Fruit fly (Drosophila melanogaster) whole organism, embryonic: ENCODE results near the gene CG4570.
A peak's percentile ranks its signal among the peaks of the same experiment; 100 is the strongest.

ENCODE experiments used
- Adf1 ChIP-seq: fragments of 200-800 bp; sonication (Bioruptor generic); IDR thresholded peaks from 2 replicates; pipeline ENCODE4 v1.3.6; 2022; ENCODE audit warnings: missing biosample characterization, missing genetic modification characterization
- B-H2 ChIP-seq: fragments of 200-800 bp; sonication (Bioruptor generic); optimal IDR thresholded peaks from 2 replicates; lab custom pipeline; 2018; ENCODE audit warnings: missing biosample characterization, mild to moderate bottlenecking, missing genetic modification characterization
- BEAF-32 ChIP-seq: fragments of 200-800 bp; sonication (Bioruptor generic); optimal IDR thresholded peaks from 3 replicates; lab custom pipeline; 2017; ENCODE audit warnings: missing biosample characterization, missing genetic modification characterization, mild to moderate bottlenecking, moderate library complexity, missing genetic modification reagents
- CG12104 ChIP-seq: fragments of 200-800 bp; sonication (Bioruptor generic); optimal IDR thresholded peaks from 3 replicates; lab custom pipeline; 2016; ENCODE audit warnings: missing biosample characterization, missing genetic modification characterization
- CG12769 ChIP-seq: fragments of 200-800 bp; sonication (Bioruptor generic); optimal IDR thresholded peaks from 2 replicates; lab custom pipeline; 2019; ENCODE audit warnings: missing biosample characterization, mild to moderate bottlenecking, missing genetic modification characterization, moderate library complexity
- CG12942 ChIP-seq: fragments of 200-800 bp; sonication (Bioruptor generic); optimal IDR thresholded peaks from 3 replicates; lab custom pipeline; 2016; ENCODE audit warnings: missing biosample characterization, missing genetic modification characterization
- CG14667 ChIP-seq: fragments of 200-800 bp; sonication (Bioruptor generic); IDR thresholded peaks from 2 replicates; pipeline ENCODE4 v1.3.6; 2022; ENCODE audit warnings: missing biosample characterization, missing genetic modification characterization
- CG15011 ChIP-seq: fragments of 200-800 bp; sonication (Bioruptor generic); optimal IDR thresholded peaks from 3 replicates; lab custom pipeline; 2018; ENCODE audit warnings: missing biosample characterization, mild to moderate bottlenecking, missing genetic modification characterization
- CG1529 ChIP-seq: fragments of 200-800 bp; sonication (Bioruptor generic); optimal IDR thresholded peaks from 3 replicates; lab custom pipeline; 2018; ENCODE audit warnings: missing biosample characterization, missing genetic modification characterization
- CG1602 ChIP-seq: fragments of 200-800 bp; sonication (Bioruptor generic); optimal IDR thresholded peaks from 3 replicates; lab custom pipeline; 2016; ENCODE audit warnings: missing biosample characterization, missing genetic modification characterization
- CG17361 ChIP-seq: fragments of 200-800 bp; sonication (Bioruptor generic); IDR thresholded peaks from 3 replicates; pipeline ENCODE4 v1.3.6; 2022; ENCODE audit warnings: missing biosample characterization, missing genetic modification characterization
- CG18599 ChIP-seq: fragments of 200-800 bp; sonication (Bioruptor generic); optimal IDR thresholded peaks from 3 replicates; lab custom pipeline; 2017; ENCODE audit warnings: missing biosample characterization, missing genetic modification characterization, mild to moderate bottlenecking, moderate library complexity, missing genetic modification reagents
- CG30020 ChIP-seq: fragments of 200-800 bp; optimal IDR thresholded peaks from 2 replicates; lab custom pipeline; 2019; ENCODE audit warnings: missing biosample characterization, mild to moderate bottlenecking, missing genetic modification characterization, moderate library complexity
- CG31441 ChIP-seq: fragments of 200-800 bp; sonication (Bioruptor generic); IDR thresholded peaks from 2 replicates; pipeline ENCODE4 v1.3.6; 2022; ENCODE audit warnings: missing biosample characterization, missing genetic modification characterization
- CG32772 ChIP-seq: fragments of 200-800 bp; sonication (Bioruptor generic); IDR thresholded peaks from 2 replicates; pipeline ENCODE4 v1.3.6; 2022; ENCODE audit warnings: missing biosample characterization, missing genetic modification characterization
- CG33213 ChIP-seq: fragments of 200-800 bp; sonication (Bioruptor generic); optimal IDR thresholded peaks from 3 replicates; lab custom pipeline; 2016; ENCODE audit warnings: missing biosample characterization, missing genetic modification characterization
- CG4328 ChIP-seq: fragments of 200-800 bp; sonication (Bioruptor generic); optimal IDR thresholded peaks from 3 replicates; lab custom pipeline; 2017; ENCODE audit warnings: missing biosample characterization, missing genetic modification reagents, missing genetic modification characterization
- CG4404 ChIP-seq: fragments of 200-800 bp; sonication (Bioruptor generic); IDR thresholded peaks from 2 replicates; pipeline ENCODE4 v1.3.6; 2022; ENCODE audit warnings: missing biosample characterization, missing genetic modification characterization
- CG4854 ChIP-seq: fragments of 200-800 bp; sonication (Bioruptor generic); optimal IDR thresholded peaks from 2 replicates; lab custom pipeline; 2016; ENCODE audit warnings: missing biosample characterization, missing genetic modification characterization, inconsistent platforms
- CG7271 ChIP-seq: fragments of 200-800 bp; sonication (Bioruptor generic); optimal IDR thresholded peaks from 2 replicates; lab custom pipeline; 2018; ENCODE audit warnings: missing biosample characterization, mild to moderate bottlenecking, missing genetic modification characterization, moderate library complexity
- CG7786 ChIP-seq: fragments of 200-800 bp; sonication (Bioruptor generic); optimal IDR thresholded peaks from 2 replicates; lab custom pipeline; 2016; ENCODE audit warnings: missing biosample characterization, missing genetic modification characterization
- Drgx ChIP-seq: fragments of 200-800 bp; sonication (Bioruptor generic); IDR thresholded peaks from 2 replicates; pipeline ENCODE4 v1.3.6; 2022; ENCODE audit warnings: missing biosample characterization, missing genetic modification characterization
- Gug ChIP-seq: fragments of 200-800 bp; sonication (Bioruptor generic); IDR thresholded peaks from 4 replicates; pipeline ENCODE4 v1.3.6; 2022; ENCODE audit warnings: missing biosample characterization, missing genetic modification characterization
- HmgZ ChIP-seq: fragments of 200-800 bp; sonication (Bioruptor generic); optimal IDR thresholded peaks from 2 replicates; lab custom pipeline; 2018; ENCODE audit warnings: missing biosample characterization, mild to moderate bottlenecking, missing genetic modification characterization
- Hr78 ChIP-seq, 2 experiments: fragments of 200-800 bp in 1 of 2; fragments of >200 bp in 1 of 2; sonication (Bioruptor generic) in 1 of 2; optimal IDR thresholded peaks; 2 replicates each; lab custom pipeline; 2017 to 2019; ENCODE audit warnings: missing biosample characterization in 2 of 2, missing genetic modification characterization in 2 of 2, mild to moderate bottlenecking in 1 of 2, moderate library complexity in 1 of 2
- Kr ChIP-seq: fragments of 200-800 bp; sonication (Bioruptor generic); optimal IDR thresholded peaks from 2 replicates; lab custom pipeline; 2017; ENCODE audit warnings: missing biosample characterization, mild to moderate bottlenecking, missing genetic modification characterization
- NC2α ChIP-seq: fragments of 200-800 bp; sonication (Bioruptor generic); optimal IDR thresholded peaks from 2 replicates; lab custom pipeline; 2016; ENCODE audit warnings: missing biosample characterization, missing genetic modification characterization
- Poxn ChIP-seq: fragments of 200-800 bp; sonication (Bioruptor generic); IDR thresholded peaks from 2 replicates; pipeline ENCODE4 v1.3.6; 2022; ENCODE audit warnings: missing biosample characterization, missing genetic modification characterization
- Ravus ChIP-seq: fragments of 200-800 bp; sonication (Bioruptor generic); IDR thresholded peaks from 2 replicates; pipeline ENCODE4 v1.3.6; 2022; ENCODE audit warnings: missing biosample characterization, missing genetic modification characterization
- Vsx1 ChIP-seq: fragments of 200-800 bp; sonication (Bioruptor generic); optimal IDR thresholded peaks from 2 replicates; lab custom pipeline; 2017; ENCODE audit warnings: missing biosample characterization, mild to moderate bottlenecking, missing genetic modification characterization, missing genetic modification reagents
- az2 ChIP-seq: fragments of 200-800 bp; sonication (Bioruptor generic); optimal IDR thresholded peaks from 3 replicates; lab custom pipeline; 2016; ENCODE audit warnings: missing biosample characterization, missing genetic modification characterization
- cg ChIP-seq: fragments of 200-800 bp; sonication (Bioruptor generic); optimal IDR thresholded peaks from 3 replicates; lab custom pipeline; 2019; ENCODE audit warnings: missing biosample characterization, mild to moderate bottlenecking, missing genetic modification characterization, moderate library complexity
- chn ChIP-seq: fragments of 200-800 bp; sonication (Bioruptor generic); optimal IDR thresholded peaks from 2 replicates; lab custom pipeline; 2016; ENCODE audit warnings: missing biosample characterization, missing genetic modification characterization
- dimm ChIP-seq: fragments of 200-800 bp; sonication (Bioruptor generic); IDR thresholded peaks from 2 replicates; pipeline ENCODE4 v1.3.6; 2022; ENCODE audit warnings: missing biosample characterization, missing genetic modification characterization
- eyg ChIP-seq: fragments of 200-800 bp; sonication (Bioruptor generic); optimal IDR thresholded peaks from 3 replicates; lab custom pipeline; 2016; ENCODE audit warnings: missing biosample characterization, missing genetic modification characterization
- kah ChIP-seq: fragments of 200-800 bp; sonication (Bioruptor generic); optimal IDR thresholded peaks from 2 replicates; lab custom pipeline; 2018; ENCODE audit warnings: missing biosample characterization, mild to moderate bottlenecking, missing genetic modification characterization
- kay ChIP-seq: fragments of 200-800 bp; sonication (Bioruptor generic); optimal IDR thresholded peaks from 2 replicates; lab custom pipeline; 2016; ENCODE audit warnings: missing biosample characterization, missing genetic modification characterization
- lola ChIP-seq, 3 experiments: fragments of >200 bp in 2 of 3; fragments of 200-800 bp in 1 of 3; sonication (Bioruptor generic) in 1 of 3; optimal IDR thresholded peaks; 2 replicates each; lab custom pipeline; 2017 to 2019; ENCODE audit warnings: missing biosample characterization in 3 of 3, missing genetic modification characterization in 3 of 3, mild to moderate bottlenecking in 1 of 3, moderate library complexity in 1 of 3
- mam ChIP-seq: fragments of 200-800 bp; sonication (Bioruptor generic); optimal IDR thresholded peaks from 3 replicates; lab custom pipeline; 2016; ENCODE audit warnings: missing biosample characterization, missing genetic modification characterization
- mirr ChIP-seq: fragments of 200-800 bp; sonication (Bioruptor generic); optimal IDR thresholded peaks from 3 replicates; lab custom pipeline; 2018; ENCODE audit warnings: missing biosample characterization, mild to moderate bottlenecking, missing genetic modification characterization
- mld ChIP-seq: fragments of 200-800 bp; sonication (Bioruptor generic); IDR thresholded peaks from 3 replicates; pipeline ENCODE4 v1.3.6; 2022; ENCODE audit warnings: missing biosample characterization, missing genetic modification characterization; ENCODE audit not compliant: partially characterized antibody
- nerfin-2 ChIP-seq: fragments of 200-800 bp; sonication (Bioruptor generic); IDR thresholded peaks from 2 replicates; pipeline ENCODE4 v1.3.6; 2022; ENCODE audit warnings: missing biosample characterization, missing genetic modification characterization; ENCODE audit not compliant: partially characterized antibody
- nom ChIP-seq: fragments of 200-800 bp; sonication (Bioruptor generic); optimal IDR thresholded peaks from 2 replicates; lab custom pipeline; 2017; ENCODE audit warnings: missing biosample characterization, missing genetic modification characterization, mild to moderate bottlenecking, moderate library complexity, missing genetic modification reagents
- odd ChIP-seq: fragments of 200-800 bp; sonication (Bioruptor generic); optimal IDR thresholded peaks from 2 replicates; lab custom pipeline; 2017; ENCODE audit warnings: missing biosample characterization, mild to moderate bottlenecking, missing genetic modification characterization
- phol ChIP-seq: fragments of 200-800 bp; sonication (Bioruptor generic); optimal IDR thresholded peaks from 3 replicates; lab custom pipeline; 2018; ENCODE audit warnings: missing biosample characterization, mild to moderate bottlenecking, missing genetic modification characterization, moderate library complexity
- pum ChIP-seq: fragments of 200-800 bp; sonication (Bioruptor generic); optimal IDR thresholded peaks from 2 replicates; lab custom pipeline; 2016; ENCODE audit warnings: missing biosample characterization, missing genetic modification characterization
- rib ChIP-seq: fragments of 200-800 bp; sonication (Bioruptor generic); IDR thresholded peaks from 2 replicates; pipeline ENCODE4 v1.3.6; 2022; ENCODE audit warnings: missing biosample characterization, missing genetic modification characterization
- scrt ChIP-seq: fragments of 200-800 bp; sonication (Bioruptor generic); optimal IDR thresholded peaks from 2 replicates; lab custom pipeline; 2018; ENCODE audit warnings: missing biosample characterization, mild to moderate bottlenecking, missing genetic modification characterization, moderate library complexity
- so ChIP-seq: fragments of 200-800 bp; sonication (Bioruptor generic); IDR thresholded peaks from 3 replicates; pipeline ENCODE4 v1.3.6; 2022; ENCODE audit warnings: missing biosample characterization, missing genetic modification characterization
- ssp ChIP-seq: fragments of 200-800 bp; sonication (Bioruptor generic); IDR thresholded peaks from 2 replicates; pipeline ENCODE4 v1.3.6; 2022; ENCODE audit warnings: missing biosample characterization, missing genetic modification characterization
- z ChIP-seq: fragments of 200-800 bp; sonication (Bioruptor generic); IDR thresholded peaks from 3 replicates; pipeline ENCODE4 v1.3.6; 2022; ENCODE audit warnings: missing biosample characterization, missing genetic modification characterization

The CG4570 gene

DNA sequence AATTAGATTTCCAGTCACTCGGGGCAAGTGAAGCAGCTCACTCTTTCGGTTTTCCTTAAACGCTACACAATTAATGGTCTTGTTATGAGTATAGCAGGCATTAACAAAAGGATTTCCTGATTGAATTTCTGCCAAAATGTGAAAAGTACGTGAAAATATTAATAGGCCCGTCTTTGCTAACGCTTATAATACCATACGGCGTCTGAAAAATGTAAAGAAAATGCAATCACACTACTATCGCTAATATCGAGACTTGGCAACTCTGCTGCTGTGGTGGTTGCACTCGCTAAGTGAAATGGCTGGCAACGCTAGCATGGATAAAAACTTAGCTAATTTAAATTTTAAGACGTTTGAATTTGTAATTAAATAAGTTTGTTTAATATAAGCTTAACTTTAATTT, 36.7 kb downstream of the CG4570 start, which contains the start of gene CG6621 (continued):
- TF ChIP-seq HmgZ (tag; lab: Kevin White, UChicago) (peak; percentile 85), cg (GFP tag; lab: Kevin White, UChicago) (no peak), CG1602 (GFP tag; lab: Kevin White, UChicago) (no peak), B-H2 (GFP tag; lab: Kevin White, UChicago) (no peak), scrt (GFP tag; lab: Kevin White, UChicago) (no peak), chn (GFP tag; lab: Kevin White, UChicago) (no peak), eyg (no peak), CG12769 (tag; lab: Kevin White, UChicago) (no peak), ssp (GFP tag; lab: Robert Waterston, UW) (0 out of 2 replicates have a peak, but pooled peaks have one; percentile 10), odd (GFP tag; lab: Kevin White, UChicago) (no peak), BEAF-32 (GFP tag; lab: Kevin White, UChicago) (peak; percentile 74), phol (tag; lab: Kevin White, UChicago) (peak; percentile 71), Ravus (GFP tag; lab: Robert Waterston, UW) (no peak), Adf1 (GFP tag; lab: Robert Waterston, UW) (no peak), CG7786 (GFP tag; lab: Kevin White, UChicago) (no peak), dimm (GFP tag; lab: Robert Waterston, UW) (no peak), kay (no peak), CG4404 (no peak), CG31441 (GFP tag; lab: Robert Waterston, UW) (no peak), nom (GFP tag; lab: Kevin White, UChicago) (no peak), nerfin-2 (peak; percentile 35; the same call in 1 of the 2 replicates), Kr (no peak), Gug (GFP tag; lab: Robert Waterston, UW) (no peak), CG12942 (GFP tag; lab: Kevin White, UChicago) (no peak), lola (GFP tag; optimal IDR thresholded peaks at IDR 0.05; lab: Kevin White, UChicago) (no peak), CG30020 (tag; lab: Kevin White, UChicago) (no peak), Vsx1 (no peak), pum (no peak), mam (GFP tag; lab: Kevin White, UChicago) (no peak), CG32772 (GFP tag; lab: Robert Waterston, UW) (no peak), CG4328 (no peak), CG4854 (no peak), az2 (GFP tag; lab: Kevin White, UChicago) (no peak), Poxn (GFP tag; lab: Robert Waterston, UW) (no peak), Drgx (GFP tag; lab: Robert Waterston, UW) (no peak), z (GFP tag; lab: Robert Waterston, UW) (no peak), CG33213 (GFP tag; lab: Kevin White, UChicago) (peak; percentile 73), Hr78 (GFP tag; optimal IDR thresholded peaks at IDR 0.05; lab: Kevin White, UChicago) (no peak), CG14667 (GFP tag; lab: Robert Waterston, UW) (no peak), so (GFP tag; lab: Robert Waterston, UW) (no peak), rib (GFP tag; lab: Robert Waterston, UW) (no peak), CG12104 (GFP tag; lab: Kevin White, UChicago) (no peak), CG18599 (GFP tag; lab: Kevin White, UChicago) (no peak), CG1529 (no peak), NC2α (no peak), mld (GFP tag; lab: Robert Waterston, UW) (no peak), CG7271 (tag; lab: Kevin White, UChicago) (no peak), mirr (no peak), CG17361 (no peak), CG15011 (GFP tag; lab: Kevin White, UChicago) (no peak), kah (GFP tag; lab: Kevin White, UChicago) (no peak)
